Worm (Caenorhabditis elegans) whole organism, young adult: ENCODE data around the gene lbp-7.
A peak's percentile ranks its signal among the peaks of the same experiment; 100 is the strongest.

Experiments
- B0336.3 ChIP-seq: fragments of 200-800 bp; sonication (Bioruptor generic); IDR thresholded peaks from 2 replicates; pipeline ENCODE4 v1.3.6; 2022; ENCODE audit warnings: missing genetic modification characterization, missing compliant biosample characterization
- C06A6.2 ChIP-seq: fragments of 200-800 bp; sonication (Bioruptor generic); conservative IDR thresholded peaks from 2 replicates; pipeline ENCODE4 v1.3.6; 2022; ENCODE audit warnings: missing genetic modification characterization, missing compliant biosample characterization
- D2030.7 ChIP-seq: fragments of 200-800 bp; sonication (Bioruptor generic); IDR thresholded peaks from 2 replicates; pipeline ENCODE4 v1.3.6; 2022; ENCODE audit warnings: missing genetic modification reagents, missing genetic modification characterization, missing compliant biosample characterization
- F10E7.11 ChIP-seq: sonication (generic microtip); optimal IDR thresholded peaks from 2 replicates; lab custom pipeline; 2017; ENCODE audit warnings: mild to moderate bottlenecking, missing genetic modification characterization, moderate library complexity, missing compliant biosample characterization
- F33H1.4 ChIP-seq: fragments of 200-800 bp; sonication (Bioruptor generic); IDR thresholded peaks from 2 replicates; pipeline ENCODE4 v1.3.6; 2022; ENCODE audit warnings: missing genetic modification reagents, missing genetic modification characterization, missing compliant biosample characterization
- F37B4.10 ChIP-seq: fragments of 200-800 bp; sonication (Bioruptor generic); IDR thresholded peaks from 2 replicates; pipeline ENCODE4 v1.3.6; 2022; ENCODE audit warnings: missing genetic modification characterization, missing compliant biosample characterization
- F39B2.1 ChIP-seq: fragments of 200-800 bp; sonication (Bioruptor generic); IDR thresholded peaks from 2 replicates; pipeline ENCODE4 v1.3.6; 2022; ENCODE audit warnings: missing genetic modification reagents, missing genetic modification characterization, missing compliant biosample characterization
- K11D2.4 ChIP-seq: fragments of 200-800 bp; sonication (Bioruptor generic); IDR thresholded peaks from 2 replicates; pipeline ENCODE4 v1.3.6; 2022; ENCODE audit warnings: missing genetic modification reagents, missing genetic modification characterization, missing compliant biosample characterization
- T07F8.4 ChIP-seq: sonication (generic microtip); optimal IDR thresholded peaks from 2 replicates; lab custom pipeline; 2016; ENCODE audit warnings: mild to moderate bottlenecking, missing genetic modification characterization, moderate library complexity, missing compliant biosample characterization
- Y53F4B.3 ChIP-seq: fragments of 200-800 bp; sonication (Bioruptor generic); IDR thresholded peaks from 2 replicates; pipeline ENCODE4 v1.3.6; 2022; ENCODE audit warnings: missing genetic modification reagents, missing genetic modification characterization, missing compliant biosample characterization
- Y56A3A.18 ChIP-seq: fragments of 200-800 bp; sonication (Bioruptor generic); IDR thresholded peaks from 2 replicates; pipeline ENCODE4 v1.3.6; 2022; ENCODE audit warnings: missing genetic modification reagents, missing genetic modification characterization, missing compliant biosample characterization
- ama-1 ChIP-seq, 3 experiments: fragments of 150-350 bp in 1 of 3; sonication (generic microtip) in 2 of 3; optimal IDR thresholded peaks; 2 replicates each; lab custom pipeline; 2014 to 2018; ENCODE audit warnings: missing biosample characterization in 2 of 3, missing genetic modification characterization in 2 of 3, missing genetic modification reagents in 2 of 3
- aptf-2 ChIP-seq: fragments of 200-800 bp; sonication (Bioruptor generic); conservative IDR thresholded peaks from 2 replicates; pipeline ENCODE4 v1.3.6; 2022; ENCODE audit warnings: missing genetic modification reagents, missing genetic modification characterization, missing compliant biosample characterization
- cebp-1 ChIP-seq, 2 experiments: fragments of 200-800 bp in 1 of 2; sonication (Bioruptor generic) in 1 of 2; sonication (generic microtip) in 1 of 2; IDR thresholded peaks in 1 of 2; optimal IDR thresholded peaks in 1 of 2; 2 replicates each; pipeline versions ENCODE4 v1.3.6 to Lab custom; 2017 to 2022; ENCODE audit warnings: missing compliant biosample characterization in 2 of 2, missing genetic modification characterization in 2 of 2, mild to moderate bottlenecking in 1 of 2, missing genetic modification reagents in 1 of 2, moderate library complexity in 1 of 2
- ceh-27 ChIP-seq: fragments of 200-800 bp; sonication (Bioruptor generic); optimal IDR thresholded peaks from 2 replicates; lab custom pipeline; 2018; ENCODE audit warnings: mild to moderate bottlenecking, missing genetic modification characterization, moderate library complexity, missing compliant biosample characterization
- ceh-79 ChIP-seq: sonication (generic microtip); optimal IDR thresholded peaks from 2 replicates; lab custom pipeline; 2017; ENCODE audit warnings: mild to moderate bottlenecking, missing genetic modification characterization, missing compliant biosample characterization
- die-1 ChIP-seq: sonication (generic microtip); optimal IDR thresholded peaks from 2 replicates; lab custom pipeline; 2016; ENCODE audit warnings: missing genotype, mild to moderate bottlenecking, missing genetic modification characterization, missing compliant biosample characterization
- him-1 ChIP-seq: sonication (generic microtip); optimal IDR thresholded peaks from 2 replicates; lab custom pipeline; 2016; ENCODE audit warnings: missing genotype, missing genetic modification reagents, missing genetic modification characterization, missing compliant biosample characterization
- hmg-20 ChIP-seq: fragments of 200-800 bp; sonication (Bioruptor generic); IDR thresholded peaks from 2 replicates; pipeline ENCODE4 v1.3.6; 2022; ENCODE audit warnings: missing genetic modification reagents, missing genetic modification characterization, missing compliant biosample characterization
- hrde-1 ChIP-seq: sonication (generic microtip); optimal IDR thresholded peaks from 2 replicates; lab custom pipeline; 2016; ENCODE audit warnings: missing genetic modification characterization, mild to moderate bottlenecking, missing compliant biosample characterization, moderate library complexity, missing genotype, missing genetic modification reagents, borderline replicate concordance
- lag-1 ChIP-seq: fragments of 200-800 bp; sonication (Bioruptor generic); IDR thresholded peaks from 2 replicates; pipeline ENCODE4 v1.3.6; 2022; ENCODE audit warnings: missing genetic modification reagents, missing genetic modification characterization, missing compliant biosample characterization
- lin-40 ChIP-seq: sonication (generic microtip); optimal IDR thresholded peaks from 2 replicates; lab custom pipeline; 2016; ENCODE audit warnings: missing genetic modification characterization, mild to moderate bottlenecking, missing compliant biosample characterization, missing genotype, missing genetic modification reagents
- lir-1 ChIP-seq: fragments of 200-800 bp; sonication (Bioruptor generic); conservative IDR thresholded peaks from 2 replicates; pipeline ENCODE4 v1.3.6; 2022; ENCODE audit warnings: missing genetic modification reagents, missing genetic modification characterization, missing compliant biosample characterization
- lsl-1 ChIP-seq: fragments of 200-800 bp; sonication (Bioruptor generic); optimal IDR thresholded peaks from 2 replicates; lab custom pipeline; 2018; ENCODE audit warnings: mild to moderate bottlenecking, missing genetic modification characterization, moderate library complexity, missing compliant biosample characterization
- lsy-27 ChIP-seq: sonication (generic microtip); optimal IDR thresholded peaks from 2 replicates; lab custom pipeline; 2017; ENCODE audit warnings: missing genetic modification characterization, mild to moderate bottlenecking, missing compliant biosample characterization, antibody characterized with exemption, missing genotype, borderline replicate concordance; ENCODE audit not compliant: insufficient read depth
- mcd-1 ChIP-seq: fragments of 200-800 bp; sonication (Bioruptor generic); IDR thresholded peaks from 2 replicates; pipeline ENCODE4 v1.3.6; 2022; ENCODE audit warnings: missing genetic modification reagents, missing genetic modification characterization, missing compliant biosample characterization
- mxl-1 ChIP-seq: sonication (generic microtip); optimal IDR thresholded peaks from 2 replicates; lab custom pipeline; 2016; ENCODE audit warnings: missing genetic modification characterization, missing compliant biosample characterization
- nfya-1 ChIP-seq: sonication (generic microtip); optimal IDR thresholded peaks from 2 replicates; lab custom pipeline; 2017; ENCODE audit warnings: antibody characterized with exemption, missing compliant biosample characterization, missing genetic modification characterization, borderline replicate concordance; ENCODE audit not compliant: insufficient read depth
- nfyb-1 ChIP-seq: fragments of 200-800 bp; sonication (Bioruptor generic); IDR thresholded peaks from 2 replicates; pipeline ENCODE4 v1.3.6; 2022; ENCODE audit warnings: missing genetic modification reagents, missing genetic modification characterization, missing compliant biosample characterization
- nhr-179 ChIP-seq: sonication (generic microtip); optimal IDR thresholded peaks from 2 replicates; lab custom pipeline; 2016; ENCODE audit warnings: mild to moderate bottlenecking, missing genetic modification characterization, missing compliant biosample characterization
- nhr-80 ChIP-seq: sonication (generic microtip); optimal IDR thresholded peaks from 2 replicates; lab custom pipeline; 2016; ENCODE audit warnings: missing genetic modification characterization, missing compliant biosample characterization
- nhr-90 ChIP-seq: sonication (generic microtip); optimal IDR thresholded peaks from 2 replicates; lab custom pipeline; 2016; ENCODE audit warnings: missing genotype, mild to moderate bottlenecking, missing genetic modification characterization, missing compliant biosample characterization
- pbrm-1 ChIP-seq: fragments of 200-800 bp; sonication (Bioruptor generic); IDR thresholded peaks from 2 replicates; pipeline ENCODE4 v1.3.6; 2022; ENCODE audit warnings: missing genetic modification reagents, missing genetic modification characterization, missing compliant biosample characterization
- pha-4 ChIP-seq: fragments of 150-350 bp; sonication (generic microtip); optimal IDR thresholded peaks from 2 replicates; lab custom pipeline; 2014; ENCODE audit warnings: missing biosample characterization, missing genetic modification reagents, missing genetic modification characterization
- repo-1 ChIP-seq: sonication (generic microtip); optimal IDR thresholded peaks from 2 replicates; lab custom pipeline; 2017; ENCODE audit warnings: mild to moderate bottlenecking, missing genetic modification characterization, missing compliant biosample characterization
- somi-1 ChIP-seq: fragments of 200-800 bp; sonication (Bioruptor generic); optimal IDR thresholded peaks from 2 replicates; lab custom pipeline; 2018; ENCODE audit warnings: mild to moderate bottlenecking, missing genetic modification characterization, missing compliant biosample characterization
- tbx-9 ChIP-seq: sonication (generic microtip); optimal IDR thresholded peaks from 2 replicates; lab custom pipeline; 2016; ENCODE audit warnings: borderline replicate concordance, missing genetic modification characterization, inconsistent platforms, missing compliant biosample characterization
- tlf-1 ChIP-seq: fragments of 200-800 bp; sonication (Bioruptor generic); optimal IDR thresholded peaks from 2 replicates; lab custom pipeline; 2018; ENCODE audit warnings: mild to moderate bottlenecking, missing genetic modification characterization, missing compliant biosample characterization
- unc-130 ChIP-seq: sonication (generic microtip); optimal IDR thresholded peaks from 2 replicates; lab custom pipeline; 2016; ENCODE audit warnings: missing genetic modification reagents, missing genetic modification characterization, missing compliant biosample characterization
- xnd-1 ChIP-seq: sonication (generic microtip); optimal IDR thresholded peaks from 2 replicates; lab custom pipeline; 2016; ENCODE audit warnings: missing genotype, missing genetic modification reagents, missing genetic modification characterization, missing compliant biosample characterization
- ztf-18 ChIP-seq: sonication (generic microtip); optimal IDR thresholded peaks from 2 replicates; lab custom pipeline; 2016; ENCODE audit warnings: missing genotype, mild to moderate bottlenecking, missing genetic modification characterization, missing compliant biosample characterization
- ztf-26 ChIP-seq: sonication (generic microtip); optimal IDR thresholded peaks from 2 replicates; lab custom pipeline; 2017; ENCODE audit warnings: missing genetic modification characterization, missing compliant biosample characterization
- ztf-6 ChIP-seq: fragments of 200-800 bp; sonication (Bioruptor generic); IDR thresholded peaks from 2 replicates; pipeline ENCODE4 v1.3.6; 2022; ENCODE audit warnings: missing genetic modification reagents, missing genetic modification characterization, missing compliant biosample characterization

Gene lbp-7

DNA sequence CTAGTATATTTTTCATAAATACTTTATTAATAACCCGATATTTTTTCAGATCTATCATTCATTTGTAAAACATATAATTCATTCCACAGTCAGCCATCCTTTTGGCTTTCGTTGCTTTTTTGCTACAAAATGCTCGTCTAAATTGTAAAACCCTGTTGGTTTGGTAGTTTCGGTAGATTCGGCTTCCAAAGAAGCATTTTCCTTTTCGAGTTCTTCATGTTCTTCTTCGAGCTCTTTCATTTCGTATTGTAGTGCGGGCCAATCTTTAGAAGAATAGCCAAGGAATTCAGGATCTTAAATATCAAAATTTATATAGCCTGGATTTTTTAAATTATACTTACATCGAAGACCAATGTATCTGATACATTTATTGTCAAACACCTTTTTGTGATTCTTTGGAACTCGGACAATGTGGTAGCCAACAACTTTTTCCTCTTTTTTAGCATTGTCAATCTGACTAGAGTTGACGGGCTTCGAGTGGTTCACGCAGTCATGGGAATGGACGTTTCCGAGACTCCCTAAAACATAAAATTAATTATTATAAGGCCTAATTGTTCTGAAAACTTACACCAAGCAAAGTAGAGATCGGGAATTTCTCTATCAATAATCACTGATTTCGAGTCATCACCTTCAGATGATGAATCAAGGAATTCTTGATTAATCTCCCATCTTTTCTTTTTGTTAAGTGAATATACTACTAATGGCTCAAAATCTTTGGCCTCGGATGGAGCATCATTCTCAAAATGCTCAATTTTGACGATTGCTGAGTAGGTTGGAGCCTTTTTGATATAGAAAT is 29.0 kb downstream of the lbp-7 start (continued):
- no peak for TF ChIP-seq him-1 (tag; lab: Kevin White, UChicago)
- TF ChIP-seq ztf-26 (tag; lab: Kevin White, UChicago), result no peak
- TF ChIP-seq F39B2.1 (GFP tag; lab: Robert Waterston, UW), result no peak
- no peak for TF ChIP-seq nhr-90 (tag; lab: Kevin White, UChicago)
- TF ChIP-seq mcd-1, result no peak
- TF ChIP-seq repo-1 (tag; lab: Kevin White, UChicago), result no peak
- TF ChIP-seq F10E7.11 (tag; lab: Kevin White, UChicago), result no peak
- TF ChIP-seq C06A6.2 (GFP tag; lab: Robert Waterston, UW), result no peak
- TF ChIP-seq somi-1 (GFP tag; lab: Kevin White, UChicago), result no peak
- no peak for TF ChIP-seq ztf-18
- no peak for TF ChIP-seq hmg-20 (GFP tag; lab: Robert Waterston, UW)
- TF ChIP-seq nhr-179 (tag; lab: Kevin White, UChicago), result no peak
- TF ChIP-seq aptf-2 (GFP tag; lab: Robert Waterston, UW), result 0 out of 2 replicates have a peak, but pooled peaks have one; percentile 5
- no peak for TF ChIP-seq tbx-9 (tag; lab: Kevin White, UChicago)
- TF ChIP-seq pbrm-1, result no peak; the same call in 1 of the 2 replicates
- no peak for TF ChIP-seq tlf-1 (GFP tag; lab: Kevin White, UChicago)
- no peak for TF ChIP-seq lsl-1 (GFP tag; lab: Kevin White, UChicago)
- TF ChIP-seq die-1 (tag; lab: Kevin White, UChicago), result no peak
- TF ChIP-seq hrde-1 (tag; lab: Kevin White, UChicago), result no peak
- no peak for TF ChIP-seq nfya-1 (tag; lab: Kevin White, UChicago)
- no peak for TF ChIP-seq mxl-1 (tag; lab: Kevin White, UChicago)
- TF ChIP-seq D2030.7, result no peak
- TF ChIP-seq nfyb-1 (GFP tag; lab: Robert Waterston, UW), result peak; percentile 64
- TF ChIP-seq nhr-80 (tag; lab: Kevin White, UChicago), result no peak
- TF ChIP-seq lsy-27 (tag; lab: Kevin White, UChicago), result no peak
- no peak for TF ChIP-seq F33H1.4
- TF ChIP-seq unc-130 (GFP tag; lab: Kevin White, UChicago), result no peak
- TF ChIP-seq, all 124 proteins: peak for 17

- TF ChIP-seq B0336.3 (GFP tag; lab: Robert Waterston, UW) (0 out of 2 replicates have a peak, but pooled peaks have one; percentile 0), F33H1.4 (no peak), Y56A3A.18 (GFP tag; lab: Robert Waterston, UW) (no peak), lir-1 (GFP tag; lab: Robert Waterston, UW) (no peak), ama-1 (optimal IDR thresholded peaks at IDR 0.05; lab: Kevin White, UChicago) (peak; percentile 90), ama-1 (GFP tag; optimal IDR thresholded peaks at IDR 0.05; lab: Kevin White, UChicago) (no peak), pha-4 (no peak), pbrm-1 (0 out of 2 replicates have a peak, but pooled peaks have one; percentile 5), aptf-2 (GFP tag; lab: Robert Waterston, UW) (0 out of 2 replicates have a peak, but pooled peaks have one; percentile 4)
These were observed 29.5 kb downstream of the lbp-7 start, which contains the start of gene C06B3.6 for ce11 chrV:13908916-13909176. Gene C06B3.6, minus strand, starts transcription at chrV:13908967.

DNA sequence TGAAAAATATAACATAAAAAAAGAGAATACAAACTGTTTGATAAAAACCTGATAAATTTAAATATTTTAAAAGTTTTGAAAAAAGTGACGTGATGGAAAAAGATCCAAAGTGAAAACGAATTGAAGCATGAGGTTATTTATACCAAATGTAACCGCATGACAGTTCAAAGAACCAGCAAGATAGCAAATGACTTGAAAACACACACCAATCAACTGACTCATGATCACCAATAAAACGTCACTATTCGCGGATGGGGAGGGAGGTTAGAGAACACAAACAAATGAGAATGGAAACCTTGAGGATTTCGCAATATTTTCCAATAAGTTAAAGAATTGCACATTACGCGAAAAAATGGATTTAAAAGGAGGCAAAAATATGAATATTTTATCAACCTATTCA is 30.0 kb downstream of the lbp-7 start, which contains the start of gene C06B3.7:
TSS of gene C06B3.7 (plus strand) at position 287 of the 400 bp plus-strand sequence.
- peak; percentile 91 for TF ChIP-seq pha-4
- TF ChIP-seq nhr-80 (tag; lab: Kevin White, UChicago), result peak; percentile 83
- no peak for TF ChIP-seq Y53F4B.3 (GFP tag; lab: Robert Waterston, UW)
- no peak for TF ChIP-seq ceh-79
- peak; percentile 4 for TF ChIP-seq ceh-27 (GFP tag; lab: Kevin White, UChicago)
- TF ChIP-seq ztf-18, result no peak
- TF ChIP-seq cebp-1 (GFP tag; IDR thresholded peaks at IDR 0.05; lab: Robert Waterston, UW), result peak; percentile 98
- TF ChIP-seq cebp-1 (tag; optimal IDR thresholded peaks at IDR 0.05; lab: Kevin White, UChicago), result peak; percentile 99
- peak; percentile 45; the same call in 1 of the 2 replicates for TF ChIP-seq K11D2.4 (GFP tag; lab: Robert Waterston, UW)
- TF ChIP-seq T07F8.4, result no peak
- no peak for TF ChIP-seq repo-1 (tag; lab: Kevin White, UChicago)
- no peak for TF ChIP-seq xnd-1 (tag; lab: Kevin White, UChicago)
- TF ChIP-seq lag-1 (GFP tag; lab: Robert Waterston, UW), result no peak
- no peak for TF ChIP-seq ztf-6 (GFP tag; lab: Robert Waterston, UW)
- TF ChIP-seq nfyb-1 (GFP tag; lab: Robert Waterston, UW), result peak; percentile 46; the same call in 1 of the 2 replicates
- no peak for TF ChIP-seq F37B4.10
- no peak for TF ChIP-seq B0336.3 (GFP tag; lab: Robert Waterston, UW)
- TF ChIP-seq lin-40 (tag; lab: Kevin White, UChicago), result peak; percentile 71
